Fruit fly (Drosophila melanogaster): Measurements from ENCODE around the gene unc-45.
"Not testable (repeated sequence)": the region's sequence is repeated elsewhere in the genome, so short reads cannot be mapped to it uniquely, and the experiment has no call there.

The unc-45 gene

DNA sequence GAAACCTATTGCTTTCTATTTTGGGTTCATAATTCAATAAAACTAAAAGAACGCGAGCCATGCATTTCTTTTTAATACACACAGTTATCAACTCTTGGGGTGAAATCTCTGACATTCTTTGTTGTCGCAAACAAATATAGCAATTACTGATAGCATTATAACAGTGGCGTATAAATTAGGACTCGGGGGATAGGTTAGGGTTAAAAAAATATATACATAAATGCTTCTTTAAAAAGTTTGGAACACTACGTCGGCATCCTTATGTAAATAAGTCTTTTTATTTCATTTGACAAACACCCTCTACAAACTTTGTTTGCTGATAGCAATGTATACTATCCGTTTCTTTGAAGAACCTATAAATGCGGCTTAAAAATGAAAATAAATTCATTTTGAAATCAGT is 7.7 kb downstream of the unc-45 start, which contains the start of gene CG43060 (continued):
- TF ChIP-seq CG11294 (GFP tag; IDR thresholded peaks at IDR 0.05) (no peak), CG32006 (GFP tag; optimal IDR thresholded peaks at IDR 0.05) (peak; percentile 37), Hr4 (GFP tag; optimal IDR thresholded peaks at IDR 0.05) (peak; percentile 39), CG7368 (GFP tag; optimal IDR thresholded peaks at IDR 0.05) (no peak), CG11762 (GFP tag; optimal IDR thresholded peaks at IDR 0.05; ENCODE audit: insufficient read depth) (no peak), salr (GFP tag; optimal IDR thresholded peaks at IDR 0.05) (no peak), CG6792 (GFP tag; optimal IDR thresholded peaks at IDR 0.05) (no peak), fd85E (GFP tag; optimal IDR thresholded peaks at IDR 0.05) (no peak), dac (GFP tag; optimal IDR thresholded peaks at IDR 0.05) (no peak), Blimp-1 (GFP tag; optimal IDR thresholded peaks at IDR 0.05) (no peak), CG3032 (tag; optimal IDR thresholded peaks at IDR 0.05) (peak; percentile 16), CG6163 (GFP tag; IDR thresholded peaks at IDR 0.05) (peak; percentile 25; the same call in 1 of the 3 replicates), spab (GFP tag; optimal IDR thresholded peaks at IDR 0.05) (peak; percentile 0), Sox15 (GFP tag; optimal IDR thresholded peaks at IDR 0.05) (no peak), vri (GFP tag; optimal IDR thresholded peaks at IDR 0.05) (no peak), CG3919 (GFP tag; optimal IDR thresholded peaks at IDR 0.05) (no peak), Hr39 (GFP tag; optimal IDR thresholded peaks at IDR 0.05) (peak; percentile 28), CG4318 (GFP tag; optimal IDR thresholded peaks at IDR 0.05) (no peak), CG8119 (GFP tag; IDR thresholded peaks at IDR 0.05) (0 out of 3 replicates have a peak, but pooled peaks have one; percentile 11), dsx (GFP tag; optimal IDR thresholded peaks at IDR 0.05; ENCODE audit: poor library complexity, severe bottlenecking) (peak; percentile 39), CG10669 (GFP tag; optimal IDR thresholded peaks at IDR 0.05) (peak; percentile 15), Eip78C (GFP tag) (peak; percentile 87), CG6854 (GFP tag; optimal IDR thresholded peaks at IDR 0.05) (no peak), svp (GFP tag) (peak; percentile 94), acj6 (GFP tag; optimal IDR thresholded peaks at IDR 0.05) (peak; percentile 27), CG1621 (tag; optimal IDR thresholded peaks at IDR 0.05) (peak; percentile 0), CG10631 (GFP tag; optimal IDR thresholded peaks at IDR 0.05) (no peak), Lpt (GFP tag; optimal IDR thresholded peaks at IDR 0.05) (no peak), achi (GFP tag; optimal IDR thresholded peaks at IDR 0.05) (no peak), Gug (GFP tag; IDR thresholded peaks at IDR 0.05) (0 out of 2 replicates have a peak, but pooled peaks have one; percentile 18), Smox (GFP tag; optimal IDR thresholded peaks at IDR 0.05) (peak; percentile 41), eg (GFP tag; IDR thresholded peaks at IDR 0.05) (0 out of 3 replicates have a peak, but pooled peaks have one; percentile 17), CG11902 (GFP tag; optimal IDR thresholded peaks at IDR 0.05) (no peak), Hr38 (GFP tag; optimal IDR thresholded peaks at IDR 0.05) (no peak), CG6808 (GFP tag; optimal IDR thresholded peaks at IDR 0.05) (no peak), CG8319 (GFP tag; optimal IDR thresholded peaks at IDR 0.05) (no peak)

DNA sequence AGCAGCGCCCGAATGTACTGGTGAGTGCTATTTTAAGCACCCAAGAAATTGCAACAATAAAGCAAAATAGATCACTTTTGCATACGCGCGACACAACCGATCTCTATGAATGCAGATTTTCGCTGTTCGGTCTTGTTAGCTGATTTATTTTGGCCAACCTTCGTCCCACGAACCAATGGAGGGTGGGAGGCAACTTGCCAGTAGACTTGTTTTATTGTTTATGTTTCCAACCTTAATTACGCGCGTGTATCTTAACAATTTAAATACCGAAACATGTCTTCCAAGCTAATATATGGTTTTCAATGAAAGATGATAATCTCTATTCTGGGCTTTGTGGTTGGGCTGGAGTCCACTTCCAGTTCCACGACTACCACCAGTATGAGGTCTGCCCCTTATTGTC is 15.8 kb downstream of the unc-45 start, which contains the start of gene CG43618:
CG43618 (plus strand) TSS at position 301 of the 400 bp plus-strand sequence.
- not testable (repeated sequence) for TF ChIP-seq Eip78C (GFP tag); Sox102F (GFP tag; optimal IDR thresholded peaks at IDR 0.05); Lpt (GFP tag; optimal IDR thresholded peaks at IDR 0.05)

dm6 chr3R:8049373-8049772 is 16.3 kb downstream of the unc-45 start, which contains the start of gene CG43061:
Gene CG43061, plus strand, starts transcription at chr3R:8049673.
- not testable (repeated sequence) for TF ChIP-seq CG8319, Hr4, Ets21C (GFP tag; optimal IDR thresholded peaks at IDR 0.05)

Measured in whole organism, prepupa.